Worm (Caenorhabditis elegans) whole organism, young adult: Measurements from ENCODE around the gene F45E1.4.

Experiments
- B0019.2 ChIP-seq: fragments of 200-800 bp; sonication (Bioruptor generic); conservative IDR thresholded peaks from 2 replicates; pipeline ENCODE4 v1.3.6; 2022; ENCODE audit warnings: missing genetic modification reagents, missing genetic modification characterization, missing compliant biosample characterization
- C06A6.2 ChIP-seq: fragments of 200-800 bp; sonication (Bioruptor generic); conservative IDR thresholded peaks from 2 replicates; pipeline ENCODE4 v1.3.6; 2022; ENCODE audit warnings: missing genetic modification characterization, missing compliant biosample characterization
- F22D6.2 ChIP-seq: sonication (generic microtip); optimal IDR thresholded peaks from 2 replicates; lab custom pipeline; 2016; ENCODE audit warnings: mild to moderate bottlenecking, missing genetic modification characterization, missing compliant biosample characterization
- F23B12.7 ChIP-seq: sonication (generic microtip); optimal IDR thresholded peaks from 2 replicates; lab custom pipeline; 2017; ENCODE audit warnings: missing genetic modification characterization, mild to moderate bottlenecking, missing compliant biosample characterization, antibody characterized with exemption, moderate library complexity; ENCODE audit not compliant: insufficient read depth
- F33H1.4 ChIP-seq: fragments of 200-800 bp; sonication (Bioruptor generic); IDR thresholded peaks from 2 replicates; pipeline ENCODE4 v1.3.6; 2022; ENCODE audit warnings: missing genetic modification reagents, missing genetic modification characterization, missing compliant biosample characterization
- F39B2.1 ChIP-seq: fragments of 200-800 bp; sonication (Bioruptor generic); IDR thresholded peaks from 2 replicates; pipeline ENCODE4 v1.3.6; 2022; ENCODE audit warnings: missing genetic modification reagents, missing genetic modification characterization, missing compliant biosample characterization
- F55B11.4 ChIP-seq: sonication (generic microtip); optimal IDR thresholded peaks from 2 replicates; lab custom pipeline; 2016; ENCODE audit warnings: missing compliant biosample characterization, missing genetic modification characterization, borderline replicate concordance; ENCODE audit not compliant: insufficient read depth
- K11D2.4 ChIP-seq: fragments of 200-800 bp; sonication (Bioruptor generic); IDR thresholded peaks from 2 replicates; pipeline ENCODE4 v1.3.6; 2022; ENCODE audit warnings: missing genetic modification reagents, missing genetic modification characterization, missing compliant biosample characterization
- K12H6.12 ChIP-seq: fragments of 200-800 bp; sonication (Bioruptor generic); optimal IDR thresholded peaks from 2 replicates; lab custom pipeline; 2018; ENCODE audit warnings: mild to moderate bottlenecking, missing genetic modification characterization, missing compliant biosample characterization
- Y53F4B.3 ChIP-seq: fragments of 200-800 bp; sonication (Bioruptor generic); IDR thresholded peaks from 2 replicates; pipeline ENCODE4 v1.3.6; 2022; ENCODE audit warnings: missing genetic modification reagents, missing genetic modification characterization, missing compliant biosample characterization
- Y53G8AR.9 ChIP-seq: fragments of 200-800 bp; sonication (Bioruptor generic); conservative IDR thresholded peaks from 2 replicates; pipeline ENCODE4 v1.3.6; 2022; ENCODE audit warnings: missing genetic modification reagents, missing genetic modification characterization, missing compliant biosample characterization
- ZK185.1 ChIP-seq: sonication (generic microtip); optimal IDR thresholded peaks from 2 replicates; lab custom pipeline; 2016; ENCODE audit warnings: mild to moderate bottlenecking, missing genetic modification characterization, missing compliant biosample characterization; ENCODE audit not compliant: poor library complexity, severe bottlenecking
- ama-1 ChIP-seq, 3 experiments: fragments of 150-350 bp in 1 of 3; sonication (generic microtip) in 2 of 3; optimal IDR thresholded peaks; 2 replicates each; lab custom pipeline; 2014 to 2018; ENCODE audit warnings: missing biosample characterization in 2 of 3, missing genetic modification characterization in 2 of 3, missing genetic modification reagents in 2 of 3
- attf-3 ChIP-seq: fragments of 200-800 bp; sonication (Bioruptor generic); conservative IDR thresholded peaks from 2 replicates; pipeline ENCODE4 v1.3.6; 2022; ENCODE audit warnings: missing genetic modification reagents, missing genetic modification characterization, missing compliant biosample characterization
- bed-2 ChIP-seq: fragments of 200-800 bp; sonication (Bioruptor generic); IDR thresholded peaks from 2 replicates; pipeline ENCODE4 v1.3.6; 2022; ENCODE audit warnings: missing genetic modification reagents, missing genetic modification characterization, missing compliant biosample characterization
- ccch-3 ChIP-seq: fragments of 200-800 bp; sonication (Bioruptor generic); optimal IDR thresholded peaks from 2 replicates; lab custom pipeline; 2018; ENCODE audit warnings: mild to moderate bottlenecking, missing genetic modification characterization, missing compliant biosample characterization
- cebp-1 ChIP-seq, 2 experiments: fragments of 200-800 bp in 1 of 2; sonication (Bioruptor generic) in 1 of 2; sonication (generic microtip) in 1 of 2; IDR thresholded peaks in 1 of 2; optimal IDR thresholded peaks in 1 of 2; 2 replicates each; pipeline versions ENCODE4 v1.3.6 to Lab custom; 2017 to 2022; ENCODE audit warnings: missing compliant biosample characterization in 2 of 2, missing genetic modification characterization in 2 of 2, mild to moderate bottlenecking in 1 of 2, missing genetic modification reagents in 1 of 2, moderate library complexity in 1 of 2
- cebp-2 ChIP-seq: fragments of 200-800 bp; sonication (Bioruptor generic); IDR thresholded peaks from 2 replicates; pipeline ENCODE4 v1.3.6; 2022; ENCODE audit warnings: missing genetic modification characterization, missing compliant biosample characterization
- ceh-100 ChIP-seq: fragments of 200-800 bp; sonication (Bioruptor generic); IDR thresholded peaks from 2 replicates; pipeline ENCODE4 v1.3.6; 2022; ENCODE audit warnings: missing genetic modification reagents, missing genetic modification characterization, missing compliant biosample characterization
- ceh-27 ChIP-seq: fragments of 200-800 bp; sonication (Bioruptor generic); optimal IDR thresholded peaks from 2 replicates; lab custom pipeline; 2018; ENCODE audit warnings: mild to moderate bottlenecking, missing genetic modification characterization, moderate library complexity, missing compliant biosample characterization
- efl-1 ChIP-seq: fragments of 150-350 bp; optimal IDR thresholded peaks from 2 replicates; lab custom pipeline; 2014; ENCODE audit warnings: missing biosample characterization, missing genetic modification reagents, missing genetic modification characterization
- ekl-4 ChIP-seq: fragments of 200-800 bp; sonication (Bioruptor generic); IDR thresholded peaks from 2 replicates; pipeline ENCODE4 v1.3.6; 2022; ENCODE audit warnings: missing genetic modification reagents, missing genetic modification characterization, missing compliant biosample characterization
- ets-4 ChIP-seq: fragments of 200-800 bp; sonication (Bioruptor generic); optimal IDR thresholded peaks from 2 replicates; lab custom pipeline; 2018; ENCODE audit warnings: mild to moderate bottlenecking, missing genetic modification characterization, missing compliant biosample characterization
- hlh-12 ChIP-seq: sonication (generic microtip); optimal IDR thresholded peaks from 2 replicates; lab custom pipeline; 2016; ENCODE audit warnings: missing genetic modification characterization, missing compliant biosample characterization
- let-607 ChIP-seq, 2 experiments: fragments of 200-800 bp in 1 of 2; sonication (Bioruptor generic) in 1 of 2; sonication (generic microtip) in 1 of 2; optimal IDR thresholded peaks; 2 replicates each; lab custom pipeline; 2016 to 2018; ENCODE audit warnings: mild to moderate bottlenecking in 2 of 2, missing compliant biosample characterization in 2 of 2, missing genetic modification characterization in 2 of 2, moderate library complexity in 2 of 2, missing genotype in 1 of 2
- lin-26 ChIP-seq: fragments of 200-800 bp; sonication (Bioruptor generic); IDR thresholded peaks from 2 replicates; pipeline ENCODE4 v1.3.6; 2022; ENCODE audit warnings: missing genetic modification reagents, missing genetic modification characterization, missing compliant biosample characterization
- lir-1 ChIP-seq: fragments of 200-800 bp; sonication (Bioruptor generic); conservative IDR thresholded peaks from 2 replicates; pipeline ENCODE4 v1.3.6; 2022; ENCODE audit warnings: missing genetic modification reagents, missing genetic modification characterization, missing compliant biosample characterization
- lsl-1 ChIP-seq: fragments of 200-800 bp; sonication (Bioruptor generic); optimal IDR thresholded peaks from 2 replicates; lab custom pipeline; 2018; ENCODE audit warnings: mild to moderate bottlenecking, missing genetic modification characterization, moderate library complexity, missing compliant biosample characterization
- madf-6 ChIP-seq: fragments of 200-800 bp; sonication (Bioruptor generic); IDR thresholded peaks from 2 replicates; pipeline ENCODE4 v1.3.6; 2022; ENCODE audit warnings: missing genetic modification reagents, missing genetic modification characterization, missing compliant biosample characterization
- mel-28 ChIP-seq: sonication (generic microtip); optimal IDR thresholded peaks from 2 replicates; lab custom pipeline; 2016; ENCODE audit warnings: borderline replicate concordance, mild to moderate bottlenecking, missing genetic modification characterization, missing compliant biosample characterization
- nhr-120 ChIP-seq: fragments of 200-800 bp; sonication (Bioruptor generic); IDR thresholded peaks from 2 replicates; pipeline ENCODE4 v1.3.6; 2022; ENCODE audit warnings: missing genetic modification characterization, missing compliant biosample characterization
- nhr-179 ChIP-seq: sonication (generic microtip); optimal IDR thresholded peaks from 2 replicates; lab custom pipeline; 2016; ENCODE audit warnings: mild to moderate bottlenecking, missing genetic modification characterization, missing compliant biosample characterization
- sea-2 ChIP-seq: fragments of 200-800 bp; sonication (Bioruptor generic); IDR thresholded peaks from 2 replicates; pipeline ENCODE4 v1.3.6; 2022; ENCODE audit warnings: missing genetic modification characterization, missing compliant biosample characterization
- somi-1 ChIP-seq: fragments of 200-800 bp; sonication (Bioruptor generic); optimal IDR thresholded peaks from 2 replicates; lab custom pipeline; 2018; ENCODE audit warnings: mild to moderate bottlenecking, missing genetic modification characterization, missing compliant biosample characterization
- sptf-2 ChIP-seq: fragments of 200-800 bp; sonication (Bioruptor generic); optimal IDR thresholded peaks from 2 replicates; lab custom pipeline; 2018; ENCODE audit warnings: mild to moderate bottlenecking, missing genetic modification characterization, missing compliant biosample characterization
- ztf-25 ChIP-seq: fragments of 200-800 bp; sonication (Bioruptor generic); IDR thresholded peaks from 2 replicates; pipeline ENCODE4 v1.3.6; 2022; ENCODE audit warnings: missing genetic modification reagents, missing genetic modification characterization, missing compliant biosample characterization
- ztf-3 ChIP-seq: fragments of 200-800 bp; sonication (Bioruptor generic); optimal IDR thresholded peaks from 2 replicates; lab custom pipeline; 2018; ENCODE audit warnings: mild to moderate bottlenecking, missing genetic modification characterization, missing compliant biosample characterization

The F45E1.4 gene

DNA sequence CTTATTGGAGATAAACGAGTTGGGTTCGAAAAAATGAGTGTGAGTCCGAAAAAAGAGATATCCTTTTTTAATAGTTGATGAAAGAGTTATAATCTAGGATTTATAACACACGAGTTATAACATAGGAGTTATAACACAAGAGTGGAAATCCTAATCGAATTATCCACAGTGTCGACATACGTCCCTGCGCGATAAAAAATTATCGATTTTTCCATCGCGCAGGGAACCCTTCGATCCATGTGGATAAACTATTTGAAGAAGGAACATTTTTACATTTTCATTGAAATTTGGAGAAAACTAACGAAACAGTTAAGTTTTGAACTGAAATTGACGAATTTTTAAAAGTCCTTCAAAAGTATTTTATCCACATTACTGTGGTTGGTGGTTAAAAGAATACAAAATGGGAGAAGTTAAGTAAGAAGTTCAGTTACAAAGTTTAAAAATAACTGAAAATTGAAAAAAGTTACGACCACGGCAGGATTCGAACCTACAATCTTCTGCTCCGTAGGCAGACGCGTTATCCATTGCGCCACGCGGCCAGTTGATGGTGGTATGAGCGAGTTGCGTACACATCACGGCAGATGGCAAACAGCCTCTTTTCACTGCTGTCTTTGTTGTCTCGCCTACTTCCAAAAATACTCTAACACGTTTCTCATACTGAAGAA, 50.6 kb downstream of the F45E1.4 start (continued):
- TF ChIP-seq hlh-12 (no peak), ets-4 (peak; percentile 92), cebp-2 (GFP tag; lab: Robert Waterston, UW) (peak; percentile 95; the same call in 1 of the 2 replicates), ccch-3 (peak; percentile 91), Y53G8AR.9 (GFP tag; lab: Robert Waterston, UW) (peak; percentile 96), cebp-1 (GFP tag; IDR thresholded peaks at IDR 0.05; lab: Robert Waterston, UW) (peak; percentile 67), cebp-1 (tag; optimal IDR thresholded peaks at IDR 0.05; lab: Kevin White, UChicago) (peak; percentile 97), madf-6 (GFP tag; lab: Robert Waterston, UW) (peak; percentile 49), efl-1 (GFP tag; lab: Kevin White, UChicago) (no peak), F33H1.4 (GFP tag; lab: Robert Waterston, UW) (no peak; the same call in none of the 2 replicates), ceh-27 (peak; percentile 95), ZK185.1 (peak; percentile 97), sptf-2 (GFP tag; lab: Kevin White, UChicago) (peak; percentile 14), ztf-25 (GFP tag; lab: Robert Waterston, UW) (peak; percentile 95), C06A6.2 (GFP tag; lab: Robert Waterston, UW) (peak; percentile 97), ama-1 (optimal IDR thresholded peaks at IDR 0.05; lab: Kevin White, UChicago) (no peak), ama-1 (GFP tag; optimal IDR thresholded peaks at IDR 0.05; lab: Kevin White, UChicago) (peak; percentile 40 to 84), ceh-100 (peak; percentile 55; the same call in 1 of the 2 replicates), Y53F4B.3 (GFP tag; lab: Robert Waterston, UW) (peak; percentile 57; the same call in 1 of the 2 replicates), nhr-120 (GFP tag; lab: Robert Waterston, UW) (peak; percentile 84; the same call in 1 of the 2 replicates), B0019.2 (GFP tag; lab: Robert Waterston, UW) (0 out of 2 replicates have a peak, but pooled peaks have one; percentile 5), somi-1 (GFP tag; lab: Kevin White, UChicago) (peak; percentile 97), ztf-3 (GFP tag; lab: Kevin White, UChicago) (peak; percentile 95), ekl-4 (GFP tag; lab: Robert Waterston, UW) (peak; percentile 85), F22D6.2 (peak; percentile 96), F39B2.1 (peak; percentile 57; the same call in 1 of the 2 replicates), attf-3 (no peak; the same call in 1 of the 2 replicates), F23B12.7 (tag; lab: Kevin White, UChicago) (peak; percentile 97), F55B11.4 (tag; lab: Kevin White, UChicago) (peak; percentile 18), lir-1 (peak; percentile 72), sea-2 (GFP tag; lab: Robert Waterston, UW) (no peak), mel-28 (tag; lab: Kevin White, UChicago) (peak; percentile 15), bed-2 (GFP tag; lab: Robert Waterston, UW) (peak; percentile 45; the same call in 1 of the 2 replicates), let-607 (tag; optimal IDR thresholded peaks at IDR 0.05; lab: Kevin White, UChicago) (peak; percentile 69 to 93), lin-26 (GFP tag; lab: Robert Waterston, UW) (peak; percentile 97), K12H6.12 (tag; lab: Kevin White, UChicago) (peak; percentile 95), nhr-179 (peak; percentile 88), K11D2.4 (GFP tag; lab: Robert Waterston, UW) (peak; percentile 98), lsl-1 (peak; percentile 15)
